Worm (Caenorhabditis elegans) whole organism, L4/young adult: ENCODE results near the gene F45B8.5.

Experiments used
- W03F9.2 ChIP-seq: fragments of 150-350 bp; optimal IDR thresholded peaks from 2 replicates; lab custom pipeline; 2014; ENCODE audit warnings: missing biosample characterization, missing genetic modification characterization
- dao-5 ChIP-seq: sonication (generic microtip); optimal IDR thresholded peaks from 2 replicates; lab custom pipeline; 2016; ENCODE audit warnings: missing genotype, missing genetic modification characterization, moderate library complexity, missing compliant biosample characterization
- him-1 ChIP-seq: sonication (generic microtip); optimal IDR thresholded peaks from 2 replicates; lab custom pipeline; 2016; ENCODE audit warnings: missing genotype, missing genetic modification reagents, missing genetic modification characterization, missing compliant biosample characterization

Gene F45B8.5

DNA sequence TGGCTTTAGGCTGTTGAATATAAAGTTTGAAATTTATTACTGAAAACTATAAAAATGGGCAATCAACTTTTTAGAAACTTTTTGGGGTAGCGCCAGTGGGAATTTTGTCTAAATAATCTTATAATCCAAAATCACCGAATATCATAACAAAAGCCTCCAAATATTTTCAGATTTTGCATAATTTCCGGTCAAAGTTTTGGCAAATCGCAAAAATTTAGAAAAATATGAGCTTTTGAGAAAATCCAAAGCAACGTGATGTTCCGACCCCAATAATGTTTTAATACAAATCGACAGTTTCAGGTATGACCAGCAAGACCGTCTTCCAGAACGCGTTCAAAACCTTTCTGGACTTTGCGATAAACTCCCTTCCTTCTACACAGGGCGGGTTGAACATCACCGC lies 13.5 kb downstream of the F45B8.5 start, which contains the start of gene emre-1:
emre-1 (plus strand) TSS at position 301 of the 400 bp plus-strand sequence.
- TF ChIP-seq him-1 (tag; lab: Kevin White, UChicago) (no peak), dao-5 (tag; lab: Kevin White, UChicago) (no peak), W03F9.2 (tag; lab: Kevin White, UChicago) (no peak)

DNA sequence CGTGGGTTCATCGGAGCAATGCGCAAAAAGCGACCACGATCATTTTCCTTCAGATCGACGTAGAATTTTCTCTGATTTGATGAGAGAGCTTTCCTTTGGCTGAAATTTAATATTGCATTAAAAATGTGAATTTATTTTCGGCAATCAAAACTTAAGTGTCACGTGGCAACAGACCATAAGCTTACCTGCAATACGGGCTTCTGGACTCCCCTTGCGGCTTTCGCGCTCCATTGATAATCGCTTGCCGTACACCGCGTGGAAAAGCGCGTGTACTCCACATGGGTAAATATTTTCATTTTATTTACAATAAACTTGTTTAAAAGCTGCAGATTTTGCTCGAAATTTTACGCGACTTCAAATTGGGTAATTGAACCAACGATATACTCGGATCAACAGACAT lies 16.7 kb downstream of the F45B8.5 start, which contains the start of gene plp-2:
plp-2 (minus strand) TSS at position 280 of the 400 bp plus-strand sequence.
- TF ChIP-seq him-1 (tag; lab: Kevin White, UChicago) (no peak), dao-5 (tag; lab: Kevin White, UChicago) (no peak), W03F9.2 (tag; lab: Kevin White, UChicago) (no peak)

DNA sequence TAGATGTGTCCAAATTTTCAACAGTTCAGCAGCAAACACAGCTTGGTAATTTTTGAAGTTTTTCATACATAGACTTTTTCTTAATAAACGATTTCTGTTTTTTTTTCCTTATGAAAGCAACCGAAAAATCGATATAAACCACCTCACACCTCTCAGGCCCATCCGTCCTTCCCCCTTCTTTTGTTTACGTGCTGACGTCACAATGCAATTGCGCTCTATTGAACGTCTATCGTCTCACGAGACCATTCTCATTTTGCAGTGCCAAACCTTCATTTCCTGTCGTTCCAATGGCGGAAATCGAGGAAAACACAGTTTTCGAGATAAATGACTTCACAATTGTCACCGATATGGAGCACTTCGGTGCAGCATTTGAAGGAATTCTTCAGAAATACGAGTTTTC lies 17.4 kb downstream of the F45B8.5 start, which contains the start of gene rbg-1:
rbg-1 (plus strand) TSS at position 260 of the 400 bp plus-strand sequence.
- TF ChIP-seq W03F9.2 (tag; lab: Kevin White, UChicago), result peak; percentile 51
- TF ChIP-seq dao-5 (tag; lab: Kevin White, UChicago), result no peak

DNA sequence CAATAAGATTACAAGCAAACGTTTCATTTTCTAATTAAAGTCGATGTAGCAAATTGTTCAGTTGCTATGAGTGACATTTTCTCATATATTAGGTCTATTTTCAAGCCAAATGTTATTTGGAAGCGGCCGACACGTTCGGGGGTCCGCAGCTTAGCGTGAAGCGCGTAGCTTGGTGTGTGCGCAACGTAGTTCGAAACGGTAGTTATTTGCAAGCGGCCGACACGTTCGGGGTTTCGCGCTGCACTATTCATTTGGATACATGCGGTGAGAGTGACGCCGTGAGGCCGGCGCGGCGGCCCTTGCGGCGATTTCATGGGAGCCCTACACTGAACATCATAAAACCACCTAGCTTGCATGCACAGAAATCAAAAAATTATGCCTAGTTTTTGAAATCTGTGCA lies 22.3 kb downstream of the F45B8.5 start:
- no peak for TF ChIP-seq him-1 (tag; lab: Kevin White, UChicago)
- TF ChIP-seq W03F9.2 (tag; lab: Kevin White, UChicago), result no peak
- TF ChIP-seq dao-5 (tag; lab: Kevin White, UChicago), result no peak

DNA sequence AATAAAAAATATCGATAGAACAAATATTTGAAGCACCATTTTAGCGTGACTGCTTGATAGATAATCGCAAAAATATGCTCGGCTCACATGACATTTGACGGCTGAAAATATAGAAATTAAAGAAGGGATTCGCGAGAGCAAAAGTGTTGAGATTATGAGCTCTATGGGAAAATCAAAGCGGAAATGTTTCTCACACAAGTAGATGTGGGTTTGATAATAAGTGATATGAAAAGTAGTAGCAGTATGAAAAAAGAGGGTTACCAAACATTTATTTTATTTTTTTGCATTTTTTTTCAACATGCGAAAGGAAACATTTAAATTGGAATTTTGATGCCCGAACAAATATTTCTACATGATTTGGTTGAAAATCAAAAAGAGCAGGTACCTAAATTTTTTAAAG lies 25.4 kb downstream of the F45B8.5 start, which contains the start of gene iglr-1:
iglr-1 (minus strand) TSS at position 101 of the 400 bp plus-strand sequence.
- TF ChIP-seq him-1 (tag; lab: Kevin White, UChicago), result no peak
- TF ChIP-seq W03F9.2 (tag; lab: Kevin White, UChicago), result no peak
- no peak for TF ChIP-seq dao-5 (tag; lab: Kevin White, UChicago)

DNA sequence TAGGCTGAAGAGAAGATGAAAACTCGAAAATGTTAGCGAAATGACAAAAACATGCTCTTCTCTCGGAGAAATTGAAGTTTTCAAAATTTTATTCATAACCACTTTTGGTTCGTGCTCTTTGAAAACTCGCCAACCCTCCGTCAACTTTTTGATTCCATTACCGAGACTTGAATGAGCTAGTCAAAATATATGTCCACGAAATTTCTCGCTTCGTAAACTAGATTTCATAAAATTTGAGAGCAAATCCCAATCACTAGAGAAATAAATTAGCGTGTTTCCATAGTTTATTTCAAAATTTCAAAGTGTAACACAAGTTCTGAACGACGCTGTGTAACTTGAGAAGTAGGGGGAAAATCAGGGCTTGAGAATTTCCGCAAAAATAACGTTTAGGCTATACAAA lies 27.9 kb downstream of the F45B8.5 start:
- TF ChIP-seq W03F9.2 (tag; lab: Kevin White, UChicago) (no peak), dao-5 (tag; lab: Kevin White, UChicago) (no peak), him-1 (tag; lab: Kevin White, UChicago) (no peak)

DNA sequence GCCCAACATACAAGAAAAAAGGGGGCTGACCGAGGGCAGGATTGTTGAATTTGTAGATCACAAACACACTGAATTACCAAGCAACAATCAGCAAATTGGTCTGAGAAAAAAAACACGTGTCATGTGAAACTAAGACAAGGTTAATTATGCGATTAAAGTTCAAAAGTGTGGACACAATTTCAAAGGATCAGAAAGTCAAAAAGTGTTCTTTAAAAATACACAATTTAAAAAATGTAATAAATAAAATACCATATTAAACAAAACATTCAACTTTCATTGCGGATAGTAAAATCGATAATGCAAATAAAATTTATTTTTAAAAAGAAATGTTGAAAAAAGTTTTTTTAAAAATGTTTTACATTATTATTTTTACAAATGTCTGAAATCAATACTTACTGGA lies 33.2 kb downstream of the F45B8.5 start, which contains the start of gene cutl-3:
cutl-3 (minus strand) TSS at position 101 of the 400 bp plus-strand sequence.
- TF ChIP-seq W03F9.2 (tag; lab: Kevin White, UChicago), result no peak
- TF ChIP-seq dao-5 (tag; lab: Kevin White, UChicago), result no peak
- no peak for TF ChIP-seq him-1 (tag; lab: Kevin White, UChicago)

DNA sequence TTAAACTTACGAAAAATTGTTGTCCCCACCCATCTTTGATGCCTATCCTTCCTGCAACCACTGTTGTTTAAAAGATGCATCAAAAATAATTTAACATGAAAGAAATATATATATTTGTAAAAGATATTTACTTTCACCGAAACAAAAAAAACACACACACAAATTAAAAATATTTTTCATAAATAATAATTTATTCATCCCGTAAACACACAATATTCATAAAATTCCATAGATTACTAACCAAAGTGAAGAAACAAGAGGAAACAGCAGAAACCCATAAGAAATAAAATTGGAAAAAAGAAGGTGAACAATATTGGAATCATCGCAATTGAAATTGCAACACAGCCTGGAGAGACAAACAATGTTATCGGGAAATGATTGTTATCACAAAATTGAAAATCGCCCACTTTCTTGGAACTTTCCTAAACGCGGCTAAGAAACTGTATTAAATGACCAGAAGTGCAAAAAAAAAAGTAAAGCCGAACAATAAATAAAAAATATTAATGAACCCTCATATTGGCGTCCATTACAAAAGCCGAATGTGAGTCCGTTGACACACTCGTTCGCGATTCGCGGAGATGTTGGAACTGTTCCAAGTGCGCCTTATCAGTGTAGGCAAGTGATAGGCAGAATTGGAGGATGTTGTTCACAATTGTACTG lies 38.2 kb downstream of the F45B8.5 start, which contains the start of gene slc-25A18.1:
slc-25A18.1 (minus strand) TSS at position 51 of the 660 bp plus-strand sequence.
- TF ChIP-seq dao-5 (tag; lab: Kevin White, UChicago) (no peak), W03F9.2 (tag; lab: Kevin White, UChicago) (no peak), him-1 (tag; lab: Kevin White, UChicago) (no peak)

DNA sequence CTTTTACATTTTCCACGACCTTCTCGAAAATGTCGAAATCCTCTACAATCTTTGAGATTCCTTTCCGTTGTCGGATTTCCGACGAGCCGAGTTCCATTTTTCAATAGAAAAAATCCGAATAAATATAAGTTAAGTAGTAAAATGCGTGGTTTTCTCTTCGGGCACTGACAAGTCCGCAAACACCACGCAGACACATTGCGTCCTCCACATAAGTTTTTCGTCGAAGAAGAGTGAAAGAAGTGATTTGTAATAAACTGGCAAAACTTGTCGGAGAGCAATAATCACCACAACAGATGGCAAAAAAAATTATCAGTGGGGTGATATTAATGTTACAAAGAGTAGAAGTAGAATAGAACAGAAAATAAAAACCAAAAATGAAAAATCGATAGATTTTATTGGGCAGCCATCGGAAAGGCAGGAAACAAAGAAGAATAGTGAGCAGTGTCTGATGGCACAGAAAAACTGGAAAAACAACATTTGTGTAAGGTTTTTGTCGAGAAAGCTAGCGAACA lies 41.0 kb downstream of the F45B8.5 start, which contains the start of gene ergi-2:
ergi-2 (minus strand) TSS at position 462 of the 512 bp plus-strand sequence.
- TF ChIP-seq W03F9.2 (tag; lab: Kevin White, UChicago) (no peak), him-1 (tag; lab: Kevin White, UChicago) (no peak), dao-5 (tag; lab: Kevin White, UChicago) (no peak)

DNA sequence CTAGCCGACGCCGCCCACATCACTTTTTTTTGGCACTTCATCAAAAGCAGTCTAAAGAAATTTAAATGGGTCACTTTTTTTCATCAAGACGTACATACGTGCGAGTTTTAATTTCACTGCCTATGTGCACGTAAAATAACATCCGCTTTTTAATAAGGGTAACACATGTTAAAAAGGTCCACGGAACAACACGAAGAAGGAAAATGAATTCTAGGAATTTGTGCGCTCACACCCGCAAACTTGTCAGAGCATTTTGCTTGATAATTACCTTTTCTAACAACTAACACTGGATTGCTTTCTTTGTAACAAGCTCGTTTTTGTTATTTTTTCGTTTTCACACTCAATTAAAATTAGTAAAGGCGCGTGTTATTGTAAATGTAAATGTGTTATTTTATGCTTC lies 42.8 kb downstream of the F45B8.5 start:
- TF ChIP-seq dao-5 (tag; lab: Kevin White, UChicago) (no peak), him-1 (tag; lab: Kevin White, UChicago) (no peak), W03F9.2 (tag; lab: Kevin White, UChicago) (no peak)

DNA sequence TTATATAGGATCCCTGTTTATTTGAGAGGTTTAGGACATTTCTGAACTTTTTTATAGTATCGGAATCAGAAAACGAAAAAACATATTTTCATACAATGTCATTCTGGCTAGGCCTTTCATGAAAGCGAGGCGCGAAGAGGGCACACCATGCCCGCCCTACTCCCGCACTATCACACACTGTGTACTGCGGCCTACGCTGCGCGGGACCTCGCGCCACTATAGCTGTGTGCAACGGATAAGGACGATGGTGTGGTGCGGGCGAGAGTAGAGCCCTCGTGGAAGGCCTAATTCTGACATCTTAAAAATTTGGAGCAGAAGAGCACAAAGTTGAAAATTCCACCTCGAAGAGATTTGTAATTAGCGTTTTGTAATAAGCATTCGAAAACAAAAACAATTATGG lies 45.1 kb downstream of the F45B8.5 start:
- TF ChIP-seq W03F9.2 (tag; lab: Kevin White, UChicago) (no peak), him-1 (tag; lab: Kevin White, UChicago) (no peak), dao-5 (tag; lab: Kevin White, UChicago) (no peak)

DNA sequence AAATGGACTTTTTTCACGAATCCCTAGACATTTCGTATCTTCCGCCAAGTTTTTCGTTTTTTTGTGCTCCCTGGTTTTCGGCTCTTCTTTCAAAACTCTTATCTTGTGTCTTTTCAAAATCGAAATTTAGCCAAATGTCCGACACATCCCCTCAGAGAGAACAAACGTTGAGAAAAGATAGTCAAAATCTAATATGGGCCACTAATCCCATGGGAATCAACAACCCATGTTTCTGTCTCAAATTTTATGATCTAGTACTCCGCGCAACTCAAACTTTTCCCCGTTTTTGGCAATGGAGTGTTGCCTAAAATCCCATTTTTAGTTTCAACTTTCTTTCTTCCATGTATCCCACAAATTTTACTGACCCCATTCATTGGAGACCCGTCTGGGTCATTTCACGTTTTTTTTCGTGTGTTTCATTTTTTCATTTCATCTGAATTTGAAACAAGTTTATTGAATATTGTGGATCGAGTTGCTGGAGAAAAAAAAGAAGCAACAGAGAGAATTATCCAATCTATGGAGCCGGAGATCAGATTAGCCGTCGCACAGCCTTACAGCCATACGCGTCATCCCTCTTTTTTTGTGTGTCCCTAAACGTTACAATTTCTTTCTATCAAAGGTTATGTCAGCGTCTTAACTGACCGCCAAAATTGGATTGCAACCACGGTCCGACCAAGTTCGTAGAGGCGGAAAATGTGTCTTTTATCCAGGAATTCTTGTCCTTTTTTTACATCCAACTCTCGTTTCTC lies 45.8 kb downstream of the F45B8.5 start:
- TF ChIP-seq dao-5 (tag; lab: Kevin White, UChicago) (no peak), W03F9.2 (tag; lab: Kevin White, UChicago) (no peak)

DNA sequence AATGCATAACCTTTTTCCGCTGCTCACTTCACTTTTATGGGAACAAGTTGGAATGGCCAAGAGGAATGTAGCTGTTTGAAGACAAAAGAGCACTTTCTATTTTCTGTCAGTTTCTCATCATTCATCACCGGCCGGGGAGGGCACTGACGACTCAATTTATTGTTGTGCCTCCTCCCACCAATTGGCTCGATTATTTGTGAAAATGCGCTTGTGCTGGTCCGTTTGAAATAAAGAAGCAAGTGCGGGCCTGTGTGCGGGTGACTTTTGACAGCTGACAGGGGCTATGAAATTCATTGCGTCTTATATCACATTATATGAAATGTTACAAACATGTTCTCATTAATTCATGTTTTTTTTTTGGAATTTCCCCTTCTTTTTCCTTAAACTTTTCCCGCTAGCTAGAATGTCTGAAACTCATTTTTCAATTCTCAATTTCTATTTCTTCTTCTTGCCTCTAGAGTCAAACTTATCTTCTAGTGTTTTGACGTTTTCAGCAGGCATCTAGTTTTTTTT lies 48.1 kb downstream of the F45B8.5 start:
- TF ChIP-seq W03F9.2 (tag; lab: Kevin White, UChicago), result no peak
- TF ChIP-seq dao-5 (tag; lab: Kevin White, UChicago), result no peak
- no peak for TF ChIP-seq him-1 (tag; lab: Kevin White, UChicago)
